Fruit fly (Drosophila melanogaster): ENCODE measurements around the gene CG43376.

dm6 chr2L:13779162-13779561 is 5.4 kb downstream of the CG43376 start:
- TF ChIP-seq Snoo (tag; optimal IDR thresholded peaks at IDR 0.05) (no peak), CG8159 (tag; optimal IDR thresholded peaks at IDR 0.05) (no peak), rn (GFP tag; IDR thresholded peaks at IDR 0.05) (no peak), Pif1A (GFP tag; optimal IDR thresholded peaks at IDR 0.05) (no peak), D1 (tag; optimal IDR thresholded peaks at IDR 0.05) (no peak), CG9948 (tag; optimal IDR thresholded peaks at IDR 0.05) (no peak)

Data from whole organism, pupa.